Fruit fly (Drosophila melanogaster) whole organism, wandering third instar larva: ENCODE data around the gene CG7246.

Experiments
- Abd-B ChIP-seq: fragments of >200 bp; optimal IDR thresholded peaks from 2 replicates; lab custom pipeline; 2017; ENCODE audit warnings: missing biosample characterization, missing genetic modification characterization
- CG32264 ChIP-seq: fragments of 200-800 bp; sonication (Bioruptor generic); optimal IDR thresholded peaks from 2 replicates; lab custom pipeline; 2016; ENCODE audit warnings: missing biosample characterization, missing genetic modification characterization
- CG9705 ChIP-seq: fragments of 200-800 bp; sonication (Bioruptor generic); optimal IDR thresholded peaks from 2 replicates; lab custom pipeline; 2018; ENCODE audit warnings: missing biosample characterization, mild to moderate bottlenecking, missing genetic modification characterization
- CrebA ChIP-seq: fragments of 200-800 bp; sonication (Bioruptor generic); optimal IDR thresholded peaks from 2 replicates; lab custom pipeline; 2016; ENCODE audit warnings: missing biosample characterization, mild to moderate bottlenecking, missing genetic modification characterization, borderline replicate concordance
- Dfd ChIP-seq: fragments of >200 bp; optimal IDR thresholded peaks from 2 replicates; lab custom pipeline; 2017; ENCODE audit warnings: missing biosample characterization, missing genetic modification characterization
- Dif ChIP-seq: fragments of 200-275, 200-300 bp; sonication (Bioruptor generic); optimal IDR thresholded peaks from 2 replicates; lab custom pipeline; 2018; ENCODE audit warnings: missing biosample characterization, missing genetic modification characterization; ENCODE audit not compliant: partially characterized antibody
- GATAd ChIP-seq: sonication (Bioruptor generic); optimal IDR thresholded peaks from 2 replicates; lab custom pipeline; 2016; ENCODE audit warnings: missing biosample characterization, missing genetic modification characterization
- HLH106 ChIP-seq: fragments of 200-800 bp; optimal IDR thresholded peaks from 3 replicates; lab custom pipeline; 2019; ENCODE audit warnings: missing biosample characterization, mild to moderate bottlenecking, missing genetic modification characterization, moderate library complexity
- Hnf4 ChIP-seq: fragments of 200-800 bp; sonication (Bioruptor generic); optimal IDR thresholded peaks from 2 replicates; lab custom pipeline; 2016; ENCODE audit warnings: missing biosample characterization, mild to moderate bottlenecking, missing genetic modification characterization
- Hr78 ChIP-seq: fragments of >200 bp; optimal IDR thresholded peaks from 2 replicates; lab custom pipeline; 2017; ENCODE audit warnings: missing biosample characterization, missing genetic modification characterization
- Hr83 ChIP-seq: fragments of 200-300 bp; sonication (Bioruptor generic); optimal IDR thresholded peaks from 2 replicates; lab custom pipeline; 2016; ENCODE audit warnings: missing biosample characterization, mild to moderate bottlenecking, missing genetic modification characterization, moderate library complexity; ENCODE audit not compliant: poor library complexity, severe bottlenecking
- Jra ChIP-seq: sonication (Bioruptor generic); optimal IDR thresholded peaks from 2 replicates; lab custom pipeline; 2016; ENCODE audit warnings: missing biosample characterization, missing genetic modification characterization
- Mio ChIP-seq: sonication (Bioruptor generic); optimal IDR thresholded peaks from 2 replicates; lab custom pipeline; 2016; ENCODE audit warnings: missing biosample characterization, missing genetic modification characterization
- Myc ChIP-seq: fragments of >200 bp; optimal IDR thresholded peaks from 2 replicates; lab custom pipeline; 2017
- N ChIP-seq: fragments of >200 bp; optimal IDR thresholded peaks from 2 replicates; lab custom pipeline; 2018; ENCODE audit warnings: missing biosample characterization, missing external identifiers, missing genetic modification characterization
- OdsH ChIP-seq: fragments of 200-800 bp; sonication (Bioruptor generic); optimal IDR thresholded peaks from 2 replicates; lab custom pipeline; 2016; ENCODE audit warnings: missing biosample characterization, mild to moderate bottlenecking, missing genetic modification characterization
- Rel ChIP-seq, 2 experiments: fragments of 200-800 bp; sonication (Bioruptor generic) in 1 of 2; optimal IDR thresholded peaks; 2 replicates in 1 of 2; 3 replicates in 1 of 2; lab custom pipeline; 2016 to 2019; ENCODE audit warnings: mild to moderate bottlenecking in 2 of 2, missing biosample characterization in 2 of 2, missing genetic modification characterization in 2 of 2, moderate library complexity in 1 of 2
- Sp1 ChIP-seq: fragments of 200-800 bp; sonication (Bioruptor generic); optimal IDR thresholded peaks from 3 replicates; lab custom pipeline; 2019; ENCODE audit warnings: missing biosample characterization, mild to moderate bottlenecking, missing genetic modification characterization, moderate library complexity
- Vsx2 ChIP-seq: fragments of 200-300, 225-300 bp; sonication (Bioruptor generic); optimal IDR thresholded peaks from 2 replicates; lab custom pipeline; 2018; ENCODE audit warnings: missing biosample characterization, missing genetic modification characterization; ENCODE audit not compliant: partially characterized antibody
- br ChIP-seq: fragments of 200-800 bp; sonication (Bioruptor generic); optimal IDR thresholded peaks from 2 replicates; lab custom pipeline; 2016; ENCODE audit warnings: missing biosample characterization, missing genetic modification characterization
- brk ChIP-seq: fragments of 200-800 bp; sonication (Bioruptor generic); optimal IDR thresholded peaks from 2 replicates; lab custom pipeline; 2016; ENCODE audit warnings: missing biosample characterization, mild to moderate bottlenecking, missing genetic modification characterization
- dl ChIP-seq, 2 experiments: fragments of 175-275, 200-275 bp in 1 of 2; fragments of 200-275 bp in 1 of 2; sonication (Bioruptor generic); optimal IDR thresholded peaks; lab custom pipeline; 2018; ENCODE audit warnings: mild to moderate bottlenecking in 2 of 2, missing biosample characterization in 2 of 2, missing genetic modification characterization in 2 of 2, moderate library complexity in 2 of 2; ENCODE audit not compliant: partially characterized antibody in 2 of 2, insufficient read depth in 1 of 2
- dmrt93B ChIP-seq: fragments of 200-800 bp; sonication (Bioruptor generic); optimal IDR thresholded peaks from 2 replicates; lab custom pipeline; 2018; ENCODE audit warnings: missing biosample characterization, mild to moderate bottlenecking, missing genetic modification characterization
- dsf ChIP-seq: sonication (Bioruptor generic); optimal IDR thresholded peaks from 2 replicates; lab custom pipeline; 2016; ENCODE audit warnings: missing biosample characterization, missing genetic modification characterization, borderline replicate concordance
- ey ChIP-seq: fragments of 200-800 bp; sonication (Bioruptor generic); optimal IDR thresholded peaks from 2 replicates; lab custom pipeline; 2016; ENCODE audit warnings: missing biosample characterization, missing genetic modification characterization
- foxo ChIP-seq, 2 experiments: fragments of 200-800 bp; sonication (Bioruptor generic); optimal IDR thresholded peaks; 2 replicates in 1 of 2; 3 replicates in 1 of 2; lab custom pipeline; 2016 to 2017; ENCODE audit warnings: missing biosample characterization in 2 of 2, missing genetic modification characterization in 2 of 2
- fru ChIP-seq: fragments of 200-800 bp; sonication (Bioruptor generic); optimal IDR thresholded peaks from 3 replicates; lab custom pipeline; 2016; ENCODE audit warnings: missing biosample characterization, mild to moderate bottlenecking, missing genetic modification characterization
- h ChIP-seq: fragments of 200-800 bp; sonication (Bioruptor generic); optimal IDR thresholded peaks from 3 replicates; lab custom pipeline; 2016; ENCODE audit warnings: missing biosample characterization, mild to moderate bottlenecking, missing genetic modification characterization
- jim ChIP-seq: fragments of 175-275, 200-325 bp; sonication (Bioruptor generic); optimal IDR thresholded peaks from 2 replicates; lab custom pipeline; 2016; ENCODE audit warnings: missing biosample characterization, mild to moderate bottlenecking, missing genetic modification characterization
- lola ChIP-seq: fragments of >200 bp; optimal IDR thresholded peaks from 2 replicates; lab custom pipeline; 2017; ENCODE audit warnings: missing biosample characterization, missing genetic modification characterization
- pan ChIP-seq: fragments of >200 bp; optimal IDR thresholded peaks from 2 replicates; lab custom pipeline; 2017
- psq ChIP-seq: fragments of 200-800 bp; sonication (Bioruptor generic); optimal IDR thresholded peaks from 3 replicates; lab custom pipeline; 2017; ENCODE audit warnings: missing biosample characterization, mild to moderate bottlenecking, missing genetic modification characterization, moderate library complexity
- rgr ChIP-seq: fragments of 200-800 bp; sonication (Bioruptor generic); optimal IDR thresholded peaks from 3 replicates; lab custom pipeline; 2016; ENCODE audit warnings: missing biosample characterization, mild to moderate bottlenecking, missing genetic modification characterization
- sage ChIP-seq: fragments of 200-800 bp; sonication (Bioruptor generic); optimal IDR thresholded peaks from 2 replicates; lab custom pipeline; 2016; ENCODE audit warnings: missing biosample characterization, mild to moderate bottlenecking, missing genetic modification characterization
- sv ChIP-seq: fragments of 200-800 bp; sonication (Bioruptor generic); optimal IDR thresholded peaks from 3 replicates; lab custom pipeline; 2016; ENCODE audit warnings: missing biosample characterization, missing genetic modification characterization
- tai ChIP-seq: sonication (Bioruptor generic); optimal IDR thresholded peaks from 2 replicates; lab custom pipeline; 2016; ENCODE audit warnings: missing biosample characterization, missing genetic modification characterization
- usp ChIP-seq: fragments of >200 bp; optimal IDR thresholded peaks from 2 replicates; lab custom pipeline; 2017; ENCODE audit warnings: missing biosample characterization, missing genetic modification characterization
- woc ChIP-seq: sonication (Bioruptor generic); optimal IDR thresholded peaks from 2 replicates; lab custom pipeline; 2016; ENCODE audit warnings: missing biosample characterization, mild to moderate bottlenecking, missing genetic modification characterization

The CG7246 gene

dm6 chrX:9078263-9078662 is 2.6 kb downstream of the CG7246 start, which contains the start of gene CG44325:
TSS of gene CG44325 (minus strand) at chrX:9078499.
- TF ChIP-seq rgr (GFP tag; lab: Kevin White, UChicago): peak; percentile 40
- TF ChIP-seq tai: no peak
- no peak for TF ChIP-seq foxo (GFP tag; optimal IDR thresholded peaks at IDR 0.05; lab: Kevin White, UChicago)
- peak; percentile 43 for TF ChIP-seq Sp1 (GFP tag; lab: Kevin White, UChicago)
- TF ChIP-seq h (GFP tag; lab: Kevin White, UChicago): peak; percentile 52
- no peak for TF ChIP-seq Hr78 (GFP tag; lab: Kevin White, UChicago)
- TF ChIP-seq Rel (GFP tag; optimal IDR thresholded peaks at IDR 0.05; lab: Kevin White, UChicago): no peak
- TF ChIP-seq Rel (tag; optimal IDR thresholded peaks at IDR 0.05; lab: Kevin White, UChicago): peak; percentile 42
- TF ChIP-seq Jra (GFP tag; lab: Kevin White, UChicago): peak; percentile 23
- TF ChIP-seq Hr83: peak; percentile 56
- peak; percentile 29 for TF ChIP-seq br (GFP tag; lab: Kevin White, UChicago)
- TF ChIP-seq Dif (GFP tag; lab: Kevin White, UChicago): peak; percentile 59
- TF ChIP-seq Myc: no peak
- peak; percentile 39 for TF ChIP-seq fru (GFP tag; lab: Kevin White, UChicago)
- peak; percentile 9 for TF ChIP-seq HLH106 (tag; lab: Kevin White, UChicago)
- TF ChIP-seq woc (GFP tag; lab: Kevin White, UChicago): no peak
- no peak for TF ChIP-seq GATAd (GFP tag; lab: Kevin White, UChicago)

dm6 chrX:9077558-9077957 is 3.3 kb downstream of the CG7246 start:
- no peak for TF ChIP-seq Rel (GFP tag; optimal IDR thresholded peaks at IDR 0.05; lab: Kevin White, UChicago)
- peak; percentile 69 for TF ChIP-seq Rel (tag; optimal IDR thresholded peaks at IDR 0.05; lab: Kevin White, UChicago)
- TF ChIP-seq br (GFP tag; lab: Kevin White, UChicago): no peak

dm6 chrX:9075641-9076324 is 5.1 kb downstream of the CG7246 start:
- TF ChIP-seq CG9705 (GFP tag; lab: Kevin White, UChicago): no peak
- TF ChIP-seq Dif (GFP tag; lab: Kevin White, UChicago): no peak
- TF ChIP-seq GATAd (GFP tag; lab: Kevin White, UChicago): no peak
- no peak for TF ChIP-seq tai
- no peak for TF ChIP-seq Abd-B (GFP tag; lab: Kevin White, UChicago)
- TF ChIP-seq pan (lab: Kevin White, UChicago): no peak
- no peak for TF ChIP-seq Jra (GFP tag; lab: Kevin White, UChicago)
- TF ChIP-seq sage (GFP tag; lab: Kevin White, UChicago): no peak
- TF ChIP-seq fru (GFP tag; lab: Kevin White, UChicago): peak; percentile 59
- peak; percentile 25 for TF ChIP-seq dmrt93B (GFP tag; lab: Kevin White, UChicago)
- peak; percentile 35 for TF ChIP-seq br (GFP tag; lab: Kevin White, UChicago)
- TF ChIP-seq N (GFP tag; lab: Kevin White, UChicago): no peak
- peak; percentile 29 for TF ChIP-seq HLH106 (tag; lab: Kevin White, UChicago)
- TF ChIP-seq sv (GFP tag; lab: Kevin White, UChicago): no peak
- TF ChIP-seq foxo (GFP tag; optimal IDR thresholded peaks at IDR 0.05; lab: Kevin White, UChicago): peak in 1 of 2 experiments; percentile 30
- no peak for TF ChIP-seq Vsx2 (GFP tag; lab: Kevin White, UChicago)
- TF ChIP-seq lola (GFP tag; lab: Kevin White, UChicago): no peak
- TF ChIP-seq Rel (GFP tag; optimal IDR thresholded peaks at IDR 0.05; lab: Kevin White, UChicago): no peak
- no peak for TF ChIP-seq Rel (tag; optimal IDR thresholded peaks at IDR 0.05; lab: Kevin White, UChicago)
- TF ChIP-seq CrebA (GFP tag; lab: Kevin White, UChicago): no peak
- TF ChIP-seq usp: no peak
- TF ChIP-seq Hr78 (GFP tag; lab: Kevin White, UChicago): no peak
- TF ChIP-seq woc (GFP tag; lab: Kevin White, UChicago): peak; percentile 27
- no peak for TF ChIP-seq Dfd (GFP tag; lab: Kevin White, UChicago)
- no peak for TF ChIP-seq OdsH (GFP tag; lab: Kevin White, UChicago)
- TF ChIP-seq dsf (GFP tag; lab: Kevin White, UChicago): no peak
- TF ChIP-seq h (GFP tag; lab: Kevin White, UChicago): peak; percentile 49
- TF ChIP-seq Hnf4 (GFP tag; lab: Kevin White, UChicago): peak; percentile 11
- TF ChIP-seq brk (GFP tag; lab: Kevin White, UChicago): no peak
- TF ChIP-seq rgr (GFP tag; lab: Kevin White, UChicago): peak; percentile 34
- no peak for TF ChIP-seq dl (GFP tag; optimal IDR thresholded peaks at IDR 0.05; lab: Kevin White, UChicago; ENCODE audit: insufficient read depth in 1 of 2, partially characterized antibody in 2 of 2)
- no peak for TF ChIP-seq Myc
- TF ChIP-seq Sp1 (GFP tag; lab: Kevin White, UChicago): peak; percentile 35
- TF ChIP-seq CG32264 (GFP tag; lab: Kevin White, UChicago): no peak
- TF ChIP-seq Mio (GFP tag; lab: Kevin White, UChicago): no peak
- TF ChIP-seq jim (GFP tag; lab: Kevin White, UChicago): no peak
- no peak for TF ChIP-seq Hr83
- TF ChIP-seq ey (GFP tag; lab: Kevin White, UChicago): peak; percentile 58
- peak; percentile 6 for TF ChIP-seq psq (GFP tag; lab: Kevin White, UChicago)
